Worm (Caenorhabditis elegans): ENCODE data around the gene ins-7.

Gene ins-7

ce11 chrIV:9672434-9672833 lies 10.2 kb downstream of the ins-7 start:
- TF ChIP-seq cebp-1 (GFP tag; IDR thresholded peaks at IDR 0.05) (no peak), cebp-1 (tag; optimal IDR thresholded peaks at IDR 0.05) (peak; percentile 33), ama-1 (optimal IDR thresholded peaks at IDR 0.05) (no peak), ama-1 (GFP tag; optimal IDR thresholded peaks at IDR 0.05) (no peak), akir-1 (GFP tag; optimal IDR thresholded peaks at IDR 0.05) (no peak), ets-4 (GFP tag; optimal IDR thresholded peaks at IDR 0.05) (no peak), lin-40 (tag; optimal IDR thresholded peaks at IDR 0.05) (peak; percentile 53), ztf-26 (tag; optimal IDR thresholded peaks at IDR 0.05) (peak; percentile 47), somi-1 (GFP tag; optimal IDR thresholded peaks at IDR 0.05) (peak; percentile 82), F57C9.4 (tag; optimal IDR thresholded peaks at IDR 0.05) (no peak)

- TF ChIP-seq mxl-1 (tag; optimal IDR thresholded peaks at IDR 0.05) (no peak), ceh-58 (GFP tag; IDR thresholded peaks at IDR 0.05) (no peak), D2030.7 (GFP tag; IDR thresholded peaks at IDR 0.05) (no peak), dox-1 (GFP tag; IDR thresholded peaks at IDR 0.05) (no peak; the same call in 1 of the 2 replicates), Y67H2A.10 (GFP tag; conservative IDR thresholded peaks at IDR 0.05) (no peak), lin-26 (GFP tag; IDR thresholded peaks at IDR 0.05) (no peak), Y53G8AR.9 (GFP tag; conservative IDR thresholded peaks at IDR 0.05) (no peak), mcd-1 (GFP tag; IDR thresholded peaks at IDR 0.05) (no peak), K12H6.12 (tag; optimal IDR thresholded peaks at IDR 0.05) (no peak), C06A6.2 (GFP tag; conservative IDR thresholded peaks at IDR 0.05) (0 out of 2 replicates have a peak, but pooled peaks have one; percentile 46), Y56A3A.18 (GFP tag; IDR thresholded peaks at IDR 0.05) (no peak), tbx-9 (tag; optimal IDR thresholded peaks at IDR 0.05; ENCODE audit: borderline replicate concordance) (no peak), zim-3 (tag; optimal IDR thresholded peaks at IDR 0.05) (no peak), bed-1 (GFP tag; IDR thresholded peaks at IDR 0.05) (no peak), snpc-1.1 (tag; optimal IDR thresholded peaks at IDR 0.05; ENCODE audit: insufficient read depth) (no peak), F10E7.11 (tag; optimal IDR thresholded peaks at IDR 0.05) (no peak), C17E4.6 (GFP tag; IDR thresholded peaks at IDR 0.05) (no peak), let-607 (tag; optimal IDR thresholded peaks at IDR 0.05) (peak in 1 of 2 experiments; percentile 46), akir-1 (GFP tag; optimal IDR thresholded peaks at IDR 0.05) (no peak), chd-7 (tag; optimal IDR thresholded peaks at IDR 0.05) (no peak), F33H1.4 (GFP tag; IDR thresholded peaks at IDR 0.05) (no peak), ZK185.1 (tag; optimal IDR thresholded peaks at IDR 0.05; ENCODE audit: poor library complexity, severe bottlenecking) (peak; percentile 26), somi-1 (GFP tag; optimal IDR thresholded peaks at IDR 0.05) (peak; percentile 53), Y95B8A.8 (GFP tag; IDR thresholded peaks at IDR 0.05) (no peak), ceh-79 (tag; optimal IDR thresholded peaks at IDR 0.05) (no peak), lin-54 (GFP tag; optimal IDR thresholded peaks at IDR 0.05) (peak; percentile 10), rec-8 (tag; optimal IDR thresholded peaks at IDR 0.05) (no peak), ztf-28 (GFP tag; IDR thresholded peaks at IDR 0.05) (no peak), ztf-3 (GFP tag; optimal IDR thresholded peaks at IDR 0.05) (no peak), Y79H2A.3 (GFP tag; conservative IDR thresholded peaks at IDR 0.05) (no peak), ztf-22 (GFP tag; optimal IDR thresholded peaks at IDR 0.05) (no peak), nfya-2 (GFP tag; IDR thresholded peaks at IDR 0.05) (no peak), tbp1 (GFP tag; optimal IDR thresholded peaks at IDR 0.05) (peak; percentile 23), nhr-120 (GFP tag; IDR thresholded peaks at IDR 0.05) (no peak), lin-40 (tag; optimal IDR thresholded peaks at IDR 0.05) (peak; percentile 67), snpc-4 (GFP tag; optimal IDR thresholded peaks at IDR 0.05) (no peak), snpc-4 (tag; optimal IDR thresholded peaks at IDR 0.05) (peak in 1 of 4 experiments; percentile 11), unc-130 (GFP tag; optimal IDR thresholded peaks at IDR 0.05) (no peak), repo-1 (tag; optimal IDR thresholded peaks at IDR 0.05) (no peak), ama-1 (optimal IDR thresholded peaks at IDR 0.05) (peak; percentile 58), ama-1 (GFP tag; optimal IDR thresholded peaks at IDR 0.05) (no peak)
These were observed 11.5 kb downstream of the ins-7 start for ce11 chrIV:9671001-9671652.

Data from whole organism, young adult.